Worm (Caenorhabditis elegans): ENCODE results near the gene dre-1.
A peak's percentile ranks its signal among the peaks of the same experiment; 100 is the strongest.

dre-1 gene

ce11 chrV:6541875-6542274, 4.4 kb downstream of the dre-1 start:
- TF ChIP-seq ama-1 (optimal IDR thresholded peaks at IDR 0.05) (peak; percentile 14), lsy-12 (tag; optimal IDR thresholded peaks at IDR 0.05) (no peak), nhr-67 (tag; optimal IDR thresholded peaks at IDR 0.05) (no peak), lin-39 (tag; optimal IDR thresholded peaks at IDR 0.05) (no peak), nhr-23 (tag; optimal IDR thresholded peaks at IDR 0.05) (peak; percentile 84), nhr-12 (tag; optimal IDR thresholded peaks at IDR 0.05) (no peak), pqm-1 (tag; optimal IDR thresholded peaks at IDR 0.05) (no peak), ceh-16 (tag; optimal IDR thresholded peaks at IDR 0.05) (no peak), unc-62 (GFP tag; optimal IDR thresholded peaks at IDR 0.05) (no peak), nhr-11 (tag; optimal IDR thresholded peaks at IDR 0.05) (no peak), unc-39 (tag; optimal IDR thresholded peaks at IDR 0.05) (no peak), zag-1 (tag; optimal IDR thresholded peaks at IDR 0.05) (no peak), fkh-10 (GFP tag; optimal IDR thresholded peaks at IDR 0.05) (no peak), aly-2 (tag; optimal IDR thresholded peaks at IDR 0.05) (no peak), sea-2 (GFP tag; optimal IDR thresholded peaks at IDR 0.05) (no peak), hmg-11 (tag; optimal IDR thresholded peaks at IDR 0.05) (no peak), nfya-1 (tag; optimal IDR thresholded peaks at IDR 0.05; ENCODE audit: insufficient read depth) (no peak), ztf-11 (tag; optimal IDR thresholded peaks at IDR 0.05) (no peak), egl-27 (tag; optimal IDR thresholded peaks at IDR 0.05) (no peak), nhr-28 (tag; optimal IDR thresholded peaks at IDR 0.05) (no peak), ceh-82 (tag; optimal IDR thresholded peaks at IDR 0.05) (no peak), snpc-4 (tag; optimal IDR thresholded peaks at IDR 0.05) (no peak), eor-1 (tag; optimal IDR thresholded peaks at IDR 0.05) (no peak), nhr-43 (tag; optimal IDR thresholded peaks at IDR 0.05; ENCODE audit: poor library complexity, severe bottlenecking) (peak; percentile 51), egl-5 (tag; optimal IDR thresholded peaks at IDR 0.05) (no peak), fos-1 (tag; optimal IDR thresholded peaks at IDR 0.05) (no peak), nhr-25 (tag; optimal IDR thresholded peaks at IDR 0.05) (peak; percentile 65), nhr-77 (tag; optimal IDR thresholded peaks at IDR 0.05) (no peak), elt-3 (tag; optimal IDR thresholded peaks at IDR 0.05) (no peak), R02D3.7 (tag; optimal IDR thresholded peaks at IDR 0.05) (no peak)

- TF ChIP-seq nfya-1 (tag; optimal IDR thresholded peaks at IDR 0.05; ENCODE audit: insufficient read depth) (peak; percentile 40), fos-1 (tag; optimal IDR thresholded peaks at IDR 0.05) (no peak), ama-1 (optimal IDR thresholded peaks at IDR 0.05) (peak; percentile 38), mdl-1 (tag; optimal IDR thresholded peaks at IDR 0.05) (no peak), R02D3.7 (tag; optimal IDR thresholded peaks at IDR 0.05) (no peak), lin-39 (tag; optimal IDR thresholded peaks at IDR 0.05) (peak; percentile 53), pha-4 (tag; optimal IDR thresholded peaks at IDR 0.05) (peak; percentile 42), hmg-11 (tag; optimal IDR thresholded peaks at IDR 0.05) (peak; percentile 68), nhr-23 (tag; optimal IDR thresholded peaks at IDR 0.05) (peak; percentile 3)
Observed at ce11 chrV:6538323-6538722, 8.0 kb downstream of the dre-1 start.

ce11 chrV:6533030-6533429, 13.3 kb downstream of the dre-1 start, which contains the start of gene hpo-26:
TSS of gene hpo-26 (minus strand) at chrV:6533060.
- no peak for TF ChIP-seq ztf-11 (tag; optimal IDR thresholded peaks at IDR 0.05)
- TF ChIP-seq nhr-11 (tag; optimal IDR thresholded peaks at IDR 0.05) = no peak
- peak; percentile 90 for TF ChIP-seq pha-4 (tag; optimal IDR thresholded peaks at IDR 0.05)
- TF ChIP-seq elt-2 (tag; optimal IDR thresholded peaks at IDR 0.05) = no peak
- no peak for TF ChIP-seq fkh-10 (GFP tag; optimal IDR thresholded peaks at IDR 0.05)
- TF ChIP-seq ceh-28 (tag; optimal IDR thresholded peaks at IDR 0.05) = peak; percentile 3

DNA sequence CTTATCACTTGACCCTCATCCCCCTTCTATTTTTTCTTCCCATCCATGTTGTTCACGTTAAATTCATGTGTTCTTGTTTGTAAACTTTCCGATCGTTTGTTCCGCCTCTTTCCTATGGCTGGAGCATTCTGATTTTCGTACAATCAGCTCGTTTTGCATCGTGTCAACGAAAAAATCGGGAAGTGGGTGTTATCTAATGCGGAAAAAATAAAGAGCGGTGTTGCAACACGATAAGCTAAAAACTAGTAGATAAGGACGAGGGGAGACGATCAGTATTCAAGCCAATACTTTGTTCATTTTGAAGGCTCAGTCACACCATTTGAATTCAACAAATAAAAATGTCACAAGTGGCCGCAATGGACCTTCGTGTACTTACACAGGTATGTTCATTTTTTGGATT, 21.5 kb downstream of the dre-1 start, which contains the start of gene acs-1:
acs-1 (plus strand) TSS at position 233 of the 400 bp plus-strand sequence.
- TF ChIP-seq unc-39 (tag; optimal IDR thresholded peaks at IDR 0.05) (no peak), elt-2 (tag; optimal IDR thresholded peaks at IDR 0.05) (peak; percentile 95), nhr-11 (tag; optimal IDR thresholded peaks at IDR 0.05) (no peak), nfya-1 (tag; optimal IDR thresholded peaks at IDR 0.05; ENCODE audit: insufficient read depth) (no peak), pqm-1 (tag; optimal IDR thresholded peaks at IDR 0.05) (peak; percentile 66)

ce11 chrV:6522879-6523497, 23.3 kb downstream of the dre-1 start:
- TF ChIP-seq elt-2 (tag; optimal IDR thresholded peaks at IDR 0.05) (peak; percentile 89), nhr-43 (tag; optimal IDR thresholded peaks at IDR 0.05; ENCODE audit: poor library complexity, severe bottlenecking) (no peak), pha-4 (tag; optimal IDR thresholded peaks at IDR 0.05) (no peak), fkh-2 (tag; optimal IDR thresholded peaks at IDR 0.05) (no peak), zag-1 (tag; optimal IDR thresholded peaks at IDR 0.05) (no peak), pqm-1 (tag; optimal IDR thresholded peaks at IDR 0.05) (peak; percentile 42), unc-39 (tag; optimal IDR thresholded peaks at IDR 0.05) (no peak)
